Fruit fly (Drosophila melanogaster): ENCODE data around the gene Prosbeta7.

The Prosbeta7 gene

dm6 chr3R:5320672-5321071 lies 37.5 kb downstream of the Prosbeta7 start (continued):
- TF ChIP-seq CG34224 (GFP tag; IDR thresholded peaks at IDR 0.05; ENCODE audit: partially characterized antibody) (no peak), Doc3 (GFP tag; IDR thresholded peaks at IDR 0.05; ENCODE audit: partially characterized antibody) (no peak), E2f1 (GFP tag; IDR thresholded peaks at IDR 0.05) (no peak), Stat92E (GFP tag; optimal IDR thresholded peaks at IDR 0.05) (no peak), br (optimal IDR thresholded peaks at IDR 0.05) (no peak), Med (GFP tag) (no peak), CG17612 (GFP tag; IDR thresholded peaks at IDR 0.05) (no peak), mld (GFP tag; IDR thresholded peaks at IDR 0.05; ENCODE audit: partially characterized antibody) (no peak), prd (optimal IDR thresholded peaks at IDR 0.05) (no peak), prd (GFP tag; IDR thresholded peaks at IDR 0.05) (no peak), Ets65A (GFP tag) (no peak), HLH54F (GFP tag; optimal IDR thresholded peaks at IDR 0.05) (no peak), CG8944 (GFP tag; optimal IDR thresholded peaks at IDR 0.05) (no peak), HHEX (GFP tag; optimal IDR thresholded peaks at IDR 0.05) (peak; percentile 34), sc (optimal IDR thresholded peaks at IDR 0.05) (no peak), sc (GFP tag; optimal IDR thresholded peaks at IDR 0.05) (no peak), CG13894 (tag; optimal IDR thresholded peaks at IDR 0.05) (no peak), rib (GFP tag; IDR thresholded peaks at IDR 0.05) (no peak), CG33213 (GFP tag; optimal IDR thresholded peaks at IDR 0.05) (no peak), disco-r (GFP tag; optimal IDR thresholded peaks at IDR 0.05) (no peak), unpg (GFP tag; optimal IDR thresholded peaks at IDR 0.05) (peak; percentile 26), CG8281 (tag; optimal IDR thresholded peaks at IDR 0.05) (no peak), MBD-R2 (GFP tag; IDR thresholded peaks at IDR 0.05) (no peak), Doc2 (GFP tag; IDR thresholded peaks at IDR 0.05) (no peak), CG10147 (GFP tag; optimal IDR thresholded peaks at IDR 0.05) (no peak), Dp (GFP tag; optimal IDR thresholded peaks at IDR 0.05) (no peak), CG15601 (tag; optimal IDR thresholded peaks at IDR 0.05) (no peak), CG12659 (GFP tag; optimal IDR thresholded peaks at IDR 0.05) (no peak), lola (GFP tag; optimal IDR thresholded peaks at IDR 0.05) (no peak), Taf1 (GFP tag; IDR thresholded peaks at IDR 0.05) (no peak), Hmx (GFP tag; optimal IDR thresholded peaks at IDR 0.05) (no peak), ara (GFP tag; IDR thresholded peaks at IDR 0.05) (no peak), Lim3 (GFP tag; IDR thresholded peaks at IDR 0.05) (no peak), BEAF-32 (GFP tag; optimal IDR thresholded peaks at IDR 0.05) (no peak), CG12104 (GFP tag; optimal IDR thresholded peaks at IDR 0.05) (no peak), CG15011 (GFP tag; optimal IDR thresholded peaks at IDR 0.05) (no peak), CG4360 (GFP tag; IDR thresholded peaks at IDR 0.05) (no peak), CG17802 (tag; optimal IDR thresholded peaks at IDR 0.05) (no peak), zfh2 (GFP tag; optimal IDR thresholded peaks at IDR 0.05) (no peak), hth (optimal IDR thresholded peaks at IDR 0.05) (no peak), nom (GFP tag; optimal IDR thresholded peaks at IDR 0.05) (no peak), wek (GFP tag; optimal IDR thresholded peaks at IDR 0.05) (peak; percentile 39), lbe (GFP tag; optimal IDR thresholded peaks at IDR 0.05) (no peak), CG5953 (GFP tag; IDR thresholded peaks at IDR 0.05) (no peak), CG16815 (GFP tag; optimal IDR thresholded peaks at IDR 0.05) (no peak), CG1602 (GFP tag; optimal IDR thresholded peaks at IDR 0.05) (no peak), CG1233 (GFP tag; optimal IDR thresholded peaks at IDR 0.05) (no peak), CG15514 (GFP tag; optimal IDR thresholded peaks at IDR 0.05) (no peak), B-H1 (GFP tag; IDR thresholded peaks at IDR 0.05) (no peak), Fer3 (tag; optimal IDR thresholded peaks at IDR 0.05) (no peak), sd (tag; optimal IDR thresholded peaks at IDR 0.05) (peak; percentile 10), mirr (GFP tag; optimal IDR thresholded peaks at IDR 0.05) (peak; percentile 4)
